Worm (Caenorhabditis elegans) whole organism, L1 larva: Measurements from ENCODE around the gene attf-2.
A peak's percentile ranks its signal among the peaks of the same experiment; 100 is the strongest.

Experiments
- alr-1 ChIP-seq: fragments of 200-800 bp; sonication (Bioruptor generic); optimal IDR thresholded peaks from 2 replicates; lab custom pipeline; 2018; ENCODE audit warnings: borderline replicate concordance, mild to moderate bottlenecking, missing genetic modification characterization, missing compliant biosample characterization
- ama-1 ChIP-seq: fragments of 150-350 bp; optimal IDR thresholded peaks from 2 replicates; lab custom pipeline; 2014
- blmp-1 ChIP-seq: fragments of 150-350 bp; optimal IDR thresholded peaks from 2 replicates; lab custom pipeline; 2014; ENCODE audit warnings: missing biosample characterization, missing genetic modification characterization
- ceh-82 ChIP-seq, 3 experiments: fragments of 150-350 bp in 1 of 3; sonication (generic microtip) in 2 of 3; optimal IDR thresholded peaks; 2 replicates each; lab custom pipeline; 2014 to 2017; ENCODE audit warnings: missing biosample characterization in 3 of 3, missing genetic modification characterization in 3 of 3
- ces-1 ChIP-seq: fragments of 150-350 bp; optimal IDR thresholded peaks from 2 replicates; lab custom pipeline; 2014; ENCODE audit warnings: missing biosample characterization, missing genetic modification reagents, missing genetic modification characterization
- dpl-1 ChIP-seq, 3 experiments: fragments of 150-350 bp in 2 of 3; sonication (generic microtip) in 1 of 3; optimal IDR thresholded peaks; 2 replicates each; lab custom pipeline; 2014 to 2017; ENCODE audit warnings: missing biosample characterization in 3 of 3, missing genetic modification characterization in 3 of 3, missing genetic modification reagents in 3 of 3
- efl-1 ChIP-seq, 4 experiments: fragments of 150-350 bp; optimal IDR thresholded peaks in 3 of 4; peaks in 1 of 4; 1 replicate in 1 of 4; 2 replicates in 3 of 4; lab custom pipeline; 2014; ENCODE audit warnings: missing biosample characterization in 2 of 4, missing genetic modification characterization in 2 of 4, missing genetic modification reagents in 2 of 4
- egl-13 ChIP-seq: sonication (generic microtip); optimal IDR thresholded peaks from 2 replicates; lab custom pipeline; 2016; ENCODE audit warnings: missing genotype, missing genetic modification reagents, missing genetic modification characterization, missing compliant biosample characterization
- egl-27 ChIP-seq, 2 experiments: fragments of 150-350 bp in 1 of 2; sonication (generic microtip); optimal IDR thresholded peaks; 3 replicates each; lab custom pipeline; 2017 to 2018; ENCODE audit warnings: missing biosample characterization in 2 of 2, missing genetic modification characterization in 2 of 2, missing genetic modification reagents in 2 of 2
- fkh-4 ChIP-seq: sonication (generic microtip); optimal IDR thresholded peaks from 2 replicates; lab custom pipeline; 2016; ENCODE audit warnings: missing compliant biosample characterization, missing genetic modification characterization, borderline replicate concordance
- hpl-2 ChIP-seq: fragments of 150-350 bp; optimal IDR thresholded peaks from 2 replicates; lab custom pipeline; 2014; ENCODE audit warnings: missing biosample characterization, missing genetic modification reagents, missing genetic modification characterization
- isw-1 ChIP-seq: fragments of 200-800 bp; sonication (Bioruptor generic); IDR thresholded peaks from 2 replicates; pipeline ENCODE4 v1.3.6; 2022; ENCODE audit warnings: missing genetic modification characterization, missing compliant biosample characterization
- lin-14 ChIP-seq: fragments of 200-800 bp; sonication (Bioruptor generic); optimal IDR thresholded peaks from 2 replicates; lab custom pipeline; 2018; ENCODE audit warnings: mild to moderate bottlenecking, missing genetic modification characterization, moderate library complexity, missing compliant biosample characterization
- lin-15B ChIP-seq: fragments of 150-350 bp; sonication (generic microtip); optimal IDR thresholded peaks from 3 replicates; lab custom pipeline; 2014; ENCODE audit warnings: missing biosample characterization, missing genetic modification characterization
- lin-35 ChIP-seq, 2 experiments: fragments of 150-350 bp; optimal IDR thresholded peaks; 2 replicates each; lab custom pipeline; 2014; ENCODE audit warnings: missing biosample characterization in 2 of 2, missing genetic modification characterization in 2 of 2, missing genetic modification reagents in 2 of 2
- lin-39 ChIP-seq: fragments of 150-350 bp; optimal IDR thresholded peaks from 2 replicates; lab custom pipeline; 2014; ENCODE audit warnings: missing biosample characterization, missing genetic modification reagents, missing genetic modification characterization
- lir-3 ChIP-seq: sonication (generic microtip); optimal IDR thresholded peaks from 2 replicates; lab custom pipeline; 2016; ENCODE audit warnings: mild to moderate bottlenecking, missing genetic modification characterization, moderate library complexity, missing compliant biosample characterization; ENCODE audit not compliant: poor library complexity
- lsy-2 ChIP-seq, 2 experiments: fragments of 150-350 bp; optimal IDR thresholded peaks; 2 replicates each; lab custom pipeline; 2014; ENCODE audit warnings: missing biosample characterization in 2 of 2, missing genetic modification characterization in 2 of 2
- mef-2 ChIP-seq: fragments of 150-350 bp; optimal IDR thresholded peaks from 2 replicates; lab custom pipeline; 2014; ENCODE audit warnings: missing biosample characterization, missing genetic modification characterization
- nhr-11 ChIP-seq: fragments of 150-350 bp; optimal IDR thresholded peaks from 2 replicates; lab custom pipeline; 2014; ENCODE audit warnings: missing biosample characterization, missing genetic modification characterization
- nhr-12 ChIP-seq: sonication (generic microtip); optimal IDR thresholded peaks from 2 replicates; lab custom pipeline; 2017; ENCODE audit warnings: missing biosample characterization, missing genetic modification characterization
- nhr-19 ChIP-seq: fragments of 200-800 bp; sonication (Bioruptor generic); conservative IDR thresholded peaks from 2 replicates; pipeline ENCODE4 v1.3.6; 2022; ENCODE audit warnings: missing genetic modification characterization, missing compliant biosample characterization
- nhr-84 ChIP-seq: sonication (generic microtip); optimal IDR thresholded peaks from 2 replicates; lab custom pipeline; 2017; ENCODE audit warnings: missing biosample characterization, missing genetic modification characterization
- nhr-85 ChIP-seq: sonication (generic microtip); peaks from one replicate; lab custom pipeline; 2016; ENCODE audit warnings: missing genetic modification characterization, inconsistent platforms, missing compliant biosample characterization
- snpc-4 ChIP-seq: fragments of 150-350 bp; optimal IDR thresholded peaks from 2 replicates; lab custom pipeline; 2014; ENCODE audit warnings: missing biosample characterization, missing genetic modification characterization
- sup-37 ChIP-seq: fragments of 200-800 bp; sonication (Bioruptor generic); optimal IDR thresholded peaks from 2 replicates; lab custom pipeline; 2018; ENCODE audit warnings: mild to moderate bottlenecking, missing genetic modification characterization, missing compliant biosample characterization
- swsn-7 ChIP-seq: sonication (generic microtip); optimal IDR thresholded peaks from 2 replicates; lab custom pipeline; 2016; ENCODE audit warnings: missing genetic modification characterization, missing compliant biosample characterization
- tbx-2 ChIP-seq: sonication (generic microtip); optimal IDR thresholded peaks from 2 replicates; lab custom pipeline; 2016; ENCODE audit warnings: missing genetic modification characterization, missing compliant biosample characterization
- unc-86 ChIP-seq: sonication (generic microtip); optimal IDR thresholded peaks from 2 replicates; lab custom pipeline; 2016; ENCODE audit warnings: missing genetic modification characterization, missing compliant biosample characterization
- unc-98 ChIP-seq: fragments of 200-800 bp; sonication (Bioruptor generic); IDR thresholded peaks from 2 replicates; pipeline ENCODE4 v1.3.6; 2022; ENCODE audit warnings: missing genetic modification characterization, missing compliant biosample characterization
- vab-15 ChIP-seq: sonication (generic microtip); optimal IDR thresholded peaks from 2 replicates; lab custom pipeline; 2017; ENCODE audit warnings: missing genotype, mild to moderate bottlenecking, missing genetic modification characterization, missing compliant biosample characterization
- ztf-4 ChIP-seq: fragments of 150-350 bp; optimal IDR thresholded peaks from 2 replicates; lab custom pipeline; 2014; ENCODE audit warnings: missing biosample characterization, missing genetic modification characterization

attf-2 gene

DNA sequence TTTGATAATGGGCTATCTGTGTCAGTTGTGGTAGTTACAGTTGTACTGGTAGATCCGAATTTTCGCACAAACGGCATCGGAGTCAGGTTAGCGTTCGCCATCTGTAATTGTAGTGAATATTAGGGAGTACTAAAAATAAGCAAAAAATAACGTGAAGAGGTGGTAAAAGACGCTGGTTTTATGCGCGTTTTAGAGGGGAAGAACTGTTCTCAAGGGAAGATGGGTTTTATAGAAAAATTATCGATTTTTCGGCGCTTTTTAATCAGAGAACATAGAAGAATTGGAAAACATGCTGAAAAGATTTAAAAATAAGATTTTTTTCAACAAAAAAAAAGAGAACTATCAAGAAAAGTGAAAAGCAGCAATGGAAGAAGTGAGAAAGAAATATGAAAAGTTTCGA, 27.2 kb upstream of the attf-2 start, which contains the start of gene C13F10.7:
TSS of gene C13F10.7 (minus strand) at position 101 of the 400 bp plus-strand sequence.
- TF ChIP-seq nhr-84: no peak
- TF ChIP-seq swsn-7 (tag; lab: Kevin White, UChicago): no peak
- TF ChIP-seq lir-3 (tag; lab: Kevin White, UChicago): no peak
- TF ChIP-seq ama-1: no peak

DNA sequence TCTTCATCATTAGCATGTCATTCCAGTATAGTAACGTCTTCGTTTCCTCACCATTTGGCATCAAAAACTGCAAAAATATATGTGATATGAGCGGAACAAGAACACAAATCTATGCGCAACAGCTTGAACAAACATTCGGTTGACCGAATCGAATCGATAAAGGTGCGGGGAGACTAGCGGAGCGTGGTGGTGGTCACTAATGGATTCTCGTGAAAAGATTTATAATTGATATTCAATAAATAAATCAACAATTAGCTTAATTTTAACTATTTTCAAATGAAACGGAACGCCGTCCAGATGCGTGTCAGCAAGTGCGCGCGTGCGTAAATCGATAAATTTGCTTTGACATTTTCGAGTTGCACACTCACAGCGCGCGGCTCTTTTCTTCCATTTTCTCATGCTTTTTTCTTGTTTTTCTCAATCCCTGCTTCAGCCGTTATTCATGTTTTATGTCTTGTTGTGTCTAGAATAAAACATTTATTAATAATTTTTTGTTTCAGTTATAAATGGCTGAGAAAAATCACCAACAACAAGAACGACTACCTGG, 25.1 kb upstream of the attf-2 start, which contains the start of the genes C13F10.8, C13F10.6 and kxd-1:
TSS of gene C13F10.8 (minus strand) at position 51 of the 547 bp plus-strand sequence.
TSS of gene C13F10.6 (minus strand) at position 67 of the 547 bp plus-strand sequence.
TSS of gene kxd-1 (plus strand) at position 497 of the 547 bp plus-strand sequence.
- TF ChIP-seq lin-14 (GFP tag; lab: Kevin White, UChicago): peak; percentile 46
- TF ChIP-seq efl-1 (optimal IDR thresholded peaks at IDR 0.05; lab: Kevin White, UChicago): no peak
- peak in 1 of 2 experiments; percentile 93 for TF ChIP-seq efl-1 (GFP tag; optimal IDR thresholded peaks at IDR 0.05 in 1 of 2; lab: Kevin White, UChicago)
- no peak for TF ChIP-seq unc-98
- no peak for TF ChIP-seq nhr-11 (tag; lab: Kevin White, UChicago)
- no peak for TF ChIP-seq nhr-12
- TF ChIP-seq dpl-1 (GFP tag; optimal IDR thresholded peaks at IDR 0.05; lab: Kevin White, UChicago): peak in 1 of 3 experiments; percentile 40
- TF ChIP-seq lin-35 (GFP tag; optimal IDR thresholded peaks at IDR 0.05; lab: Kevin White, UChicago): peak in 1 of 2 experiments; percentile 42
- peak; percentile 48 for TF ChIP-seq nhr-85 (tag; lab: Kevin White, UChicago)
- TF ChIP-seq, all 84 proteins: peak for 5

DNA sequence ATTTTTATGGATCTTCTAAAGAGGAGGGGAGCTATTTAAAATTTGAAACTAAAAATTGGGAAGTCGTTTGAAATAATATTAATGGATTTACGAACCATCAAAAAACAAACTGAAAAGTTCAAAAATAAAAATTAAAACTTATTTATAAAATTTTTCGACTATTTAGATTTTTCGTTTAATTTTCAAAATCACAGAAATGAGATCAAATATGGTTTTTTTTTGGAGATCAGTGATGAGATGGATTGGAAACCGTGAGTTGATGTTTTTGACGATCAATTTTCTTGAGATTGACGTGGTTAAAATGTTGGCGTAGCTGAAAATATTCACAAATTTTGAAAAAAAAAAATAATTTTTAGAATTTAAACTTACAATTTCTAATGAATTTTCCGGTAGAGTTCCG, 23.1 kb upstream of the attf-2 start, which contains the start of gene C13F10.5:
TSS of gene C13F10.5 (minus strand) at position 101 of the 400 bp plus-strand sequence.
- TF ChIP-seq ztf-4 (tag; lab: Kevin White, UChicago) (no peak), ama-1 (no peak), sup-37 (no peak), fkh-4 (tag; lab: Kevin White, UChicago) (no peak), mef-2 (no peak), snpc-4 (tag; lab: Kevin White, UChicago) (no peak), blmp-1 (tag; lab: Kevin White, UChicago) (no peak), nhr-19 (GFP tag; lab: Robert Waterston, UW) (no peak), lin-39 (tag; lab: Kevin White, UChicago) (no peak), egl-13 (tag; lab: Kevin White, UChicago) (no peak), isw-1 (GFP tag; lab: Robert Waterston, UW) (no peak), tbx-2 (no peak), ces-1 (GFP tag; lab: Kevin White, UChicago) (no peak), egl-27 (tag; optimal IDR thresholded peaks at IDR 0.05; lab: Kevin White, UChicago) (no peak)

DNA sequence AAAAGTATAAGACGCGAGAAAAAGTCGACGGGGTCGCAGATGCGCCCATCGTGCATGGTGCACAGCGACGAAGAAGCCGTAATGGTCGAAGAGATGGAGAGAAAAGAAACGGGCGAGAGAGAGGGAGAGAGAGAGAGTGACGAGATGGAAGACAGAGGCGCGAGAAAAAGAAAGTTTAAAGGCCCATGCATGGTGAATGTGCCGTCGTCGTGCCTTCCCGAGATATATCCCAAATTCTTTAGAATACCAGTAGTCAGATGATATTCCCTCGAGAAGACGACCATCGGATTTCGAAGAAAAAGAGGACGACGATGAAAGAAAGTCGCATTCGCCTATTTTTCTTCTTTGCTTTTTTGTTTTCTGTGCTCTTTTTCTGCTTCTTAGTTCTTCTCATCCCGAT, 20.1 kb upstream of the attf-2 start:
- no peak for TF ChIP-seq alr-1 (tag; lab: Kevin White, UChicago)
- peak; percentile 20 for TF ChIP-seq isw-1 (GFP tag; lab: Robert Waterston, UW)
- TF ChIP-seq unc-86 (tag; lab: Kevin White, UChicago): peak; percentile 1
- TF ChIP-seq lin-14 (GFP tag; lab: Kevin White, UChicago): peak; percentile 54
- TF ChIP-seq vab-15 (tag; lab: Kevin White, UChicago): no peak
- TF ChIP-seq dpl-1 (GFP tag; optimal IDR thresholded peaks at IDR 0.05; lab: Kevin White, UChicago): peak in 1 of 3 experiments; percentile 0
- peak in 1 of 2 experiments; percentile 22 for TF ChIP-seq lsy-2 (tag; optimal IDR thresholded peaks at IDR 0.05; lab: Kevin White, UChicago)
- no peak for TF ChIP-seq egl-27 (tag; optimal IDR thresholded peaks at IDR 0.05; lab: Kevin White, UChicago)
- TF ChIP-seq ztf-4 (tag; lab: Kevin White, UChicago): no peak
- peak; percentile 4 to 11 for TF ChIP-seq efl-1 (optimal IDR thresholded peaks at IDR 0.05; lab: Kevin White, UChicago)
- no peak for TF ChIP-seq efl-1 (GFP tag; optimal IDR thresholded peaks at IDR 0.05 in 1 of 2; lab: Kevin White, UChicago)
- no peak for TF ChIP-seq lin-15B
- TF ChIP-seq ceh-82 (tag; optimal IDR thresholded peaks at IDR 0.05; lab: Kevin White, UChicago): peak in 1 of 3 experiments; percentile 19
- no peak for TF ChIP-seq hpl-2 (GFP tag; lab: Kevin White, UChicago)
- TF ChIP-seq, all 84 proteins: peak for 7
